Fruit fly (Drosophila melanogaster) ovary, adult (tissue): ENCODE results near the gene CG14606.

ENCODE experiments used
- CG17801 ChIP-seq: fragments of 200-800 bp; optimal IDR thresholded peaks from 2 replicates; lab custom pipeline; 2019; ENCODE audit warnings: missing biosample characterization, mild to moderate bottlenecking, missing genetic modification characterization, moderate library complexity; ENCODE audit not compliant: partially characterized antibody

Gene CG14606

dm6 chr3R:7216924-7217529, at the start of gene CG14606:
CG14606 (minus strand) TSS chr3R:7217083.
- no peak for TF ChIP-seq CG17801 (GFP tag; lab: Kevin White, UChicago)

- no peak for TF ChIP-seq CG17801 (GFP tag; lab: Kevin White, UChicago)
Observed at dm6 chr3R:7265567-7266208, 48.8 kb upstream of the CG14606 start, which contains the start of the genes Gld and Syt4. Gld (minus strand) TSS chr3R:7265703. Syt4 (plus strand) TSS chr3R:7266065.

- TF ChIP-seq CG17801 (GFP tag; lab: Kevin White, UChicago): no peak
Observed at dm6 chr3R:7259554-7259953, 42.7 kb upstream of the CG14606 start.

- TF ChIP-seq CG17801 (GFP tag; lab: Kevin White, UChicago): no peak
Observed at dm6 chr3R:7251857-7252256, 35.0 kb upstream of the CG14606 start, which contains the start of gene Obp84a. Obp84a (minus strand) TSS chr3R:7251957.

dm6 chr3R:7249460-7249859, 32.6 kb upstream of the CG14606 start, which contains the start of the genes CG1227 and Dtwd2:
CG1227 (minus strand) TSS chr3R:7249738.
Dtwd2 (plus strand) TSS chr3R:7249795.
- peak; percentile 98 for TF ChIP-seq CG17801 (GFP tag; lab: Kevin White, UChicago)

- TF ChIP-seq CG17801 (GFP tag; lab: Kevin White, UChicago): no peak
Observed at dm6 chr3R:7246889-7247288, 30.0 kb upstream of the CG14606 start, which contains the start of the genes Noc3 and CG10053. Noc3 (minus strand) TSS chr3R:7246969. CG10053 (plus strand) TSS chr3R:7247090.

- no peak for TF ChIP-seq CG17801 (GFP tag; lab: Kevin White, UChicago)
Observed at dm6 chr3R:7241460-7241859, 24.6 kb upstream of the CG14606 start, which contains the start of gene CG14607. CG14607 (plus strand) TSS chr3R:7241760.

dm6 chr3R:7223972-7224464, 7.1 kb upstream of the CG14606 start, which contains the start of gene thw:
thw (plus strand) TSS chr3R:7224414.
- TF ChIP-seq CG17801 (GFP tag; lab: Kevin White, UChicago): no peak

dm6 chr3R:7219605-7220004, 2.7 kb upstream of the CG14606 start, which contains the start of gene CG14605:
CG14605 (minus strand) TSS chr3R:7219705.
- TF ChIP-seq CG17801 (GFP tag; lab: Kevin White, UChicago): no peak

- no peak for TF ChIP-seq CG17801 (GFP tag; lab: Kevin White, UChicago)
Observed at dm6 chr3R:7208331-7208730, 8.6 kb downstream of the CG14606 start, which contains the start of gene CG1288. CG1288 (minus strand) TSS chr3R:7208431.

dm6 chr3R:7200670-7201069, 16.2 kb downstream of the CG14606 start, which contains the start of gene CG14609:
CG14609 (plus strand) TSS chr3R:7200970.
- TF ChIP-seq CG17801 (GFP tag; lab: Kevin White, UChicago): no peak

dm6 chr3R:7199849-7200248, 17.0 kb downstream of the CG14606 start:
- TF ChIP-seq CG17801 (GFP tag; lab: Kevin White, UChicago): no peak

- no peak for TF ChIP-seq CG17801 (GFP tag; lab: Kevin White, UChicago)
Observed at dm6 chr3R:7188697-7189096, 28.2 kb downstream of the CG14606 start.

- TF ChIP-seq CG17801 (GFP tag; lab: Kevin White, UChicago): no peak
Observed at dm6 chr3R:7187989-7188388, 28.9 kb downstream of the CG14606 start.
